Worm (Caenorhabditis elegans) whole organism, L3 larva: ENCODE measurements around the gene ZK856.14.

ENCODE experiments used
- fkh-10 ChIP-seq: sonication (generic microtip); optimal IDR thresholded peaks from 2 replicates; lab custom pipeline; 2017; ENCODE audit warnings: missing biosample characterization, missing genetic modification reagents, missing genetic modification characterization
- hmg-11 ChIP-seq: sonication (generic microtip); optimal IDR thresholded peaks from 2 replicates; lab custom pipeline; 2016; ENCODE audit warnings: missing genetic modification characterization, missing compliant biosample characterization
- lin-15B ChIP-seq: fragments of 150-350 bp; optimal IDR thresholded peaks from 2 replicates; lab custom pipeline; 2014; ENCODE audit warnings: missing biosample characterization, missing genetic modification characterization
- nfya-1 ChIP-seq: sonication (generic microtip); optimal IDR thresholded peaks from 2 replicates; lab custom pipeline; 2017; ENCODE audit warnings: missing genetic modification characterization, mild to moderate bottlenecking, missing compliant biosample characterization, antibody characterized with exemption, moderate library complexity; ENCODE audit not compliant: insufficient read depth
- nhr-237 ChIP-seq: fragments of 150-350 bp; optimal IDR thresholded peaks from 2 replicates; lab custom pipeline; 2014; ENCODE audit warnings: missing biosample characterization, missing genetic modification characterization
- nhr-25 ChIP-seq: sonication (generic microtip); optimal IDR thresholded peaks from 2 replicates; lab custom pipeline; 2017; ENCODE audit warnings: missing biosample characterization, missing genetic modification characterization
- snpc-4 ChIP-seq: fragments of 150-350 bp; optimal IDR thresholded peaks from 2 replicates; lab custom pipeline; 2014; ENCODE audit warnings: missing biosample characterization, missing genetic modification characterization
- ztf-4 ChIP-seq: fragments of 150-350 bp; optimal IDR thresholded peaks from 2 replicates; lab custom pipeline; 2014; ENCODE audit warnings: missing biosample characterization, missing genetic modification characterization

DNA sequence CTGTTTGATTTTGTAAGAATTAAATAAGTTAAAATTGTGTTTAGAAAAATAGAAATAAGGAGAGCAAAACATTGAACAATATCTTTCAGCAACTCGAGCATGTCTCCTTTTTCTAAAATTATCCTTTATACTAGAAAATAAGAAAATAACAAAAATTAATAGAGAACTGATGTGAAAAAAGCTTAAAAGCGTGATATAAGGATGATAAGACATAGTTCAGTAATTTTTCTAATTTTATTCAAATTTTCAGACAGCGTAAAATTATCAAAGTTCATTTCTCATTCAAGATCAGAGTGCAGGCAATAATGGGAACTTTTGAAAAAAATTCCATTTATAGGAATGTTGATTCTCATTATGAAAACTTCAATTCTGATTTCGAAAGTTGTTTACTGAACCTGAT lies 16.5 kb downstream of the ZK856.14 start, which contains the start of gene str-182:
- no peak for TF ChIP-seq nfya-1 (tag; lab: Kevin White, UChicago)
- no peak for TF ChIP-seq ztf-4 (tag; lab: Kevin White, UChicago)
- TF ChIP-seq snpc-4 (tag; lab: Kevin White, UChicago): no peak
- no peak for TF ChIP-seq hmg-11 (tag; lab: Kevin White, UChicago)
- no peak for TF ChIP-seq lin-15B
- no peak for TF ChIP-seq nhr-237 (tag; lab: Kevin White, UChicago)
- TF ChIP-seq nhr-25 (tag; lab: Kevin White, UChicago): no peak
- TF ChIP-seq fkh-10 (GFP tag; lab: Kevin White, UChicago): no peak
